Worm (Caenorhabditis elegans) whole organism, L2 larva: Measurements from ENCODE around the gene rbd-1.

ENCODE experiments used
- C34F6.9 ChIP-seq: fragments of 150-350 bp; optimal IDR thresholded peaks from 2 replicates; lab custom pipeline; 2014; ENCODE audit warnings: missing biosample characterization, missing genetic modification characterization
- F13H6.1 ChIP-seq: sonication (generic microtip); optimal IDR thresholded peaks from 2 replicates; lab custom pipeline; 2016; ENCODE audit warnings: missing genetic modification characterization, missing compliant biosample characterization
- R02D3.7 ChIP-seq: fragments of 150-350 bp; optimal IDR thresholded peaks from 2 replicates; lab custom pipeline; 2014; ENCODE audit warnings: missing biosample characterization, missing genetic modification characterization
- Y55F3AM.14 ChIP-seq: fragments of 200-800 bp; sonication (Bioruptor generic); optimal IDR thresholded peaks from 2 replicates; lab custom pipeline; 2018; ENCODE audit warnings: mild to moderate bottlenecking, missing genetic modification characterization, missing compliant biosample characterization
- ZK546.5 ChIP-seq: sonication (generic microtip); optimal IDR thresholded peaks from 2 replicates; lab custom pipeline; 2017; ENCODE audit warnings: missing biosample characterization, missing genetic modification characterization
- alr-1 ChIP-seq: fragments of 150-350 bp; optimal IDR thresholded peaks from 2 replicates; lab custom pipeline; 2014; ENCODE audit warnings: missing biosample characterization, missing genetic modification characterization
- aly-2 ChIP-seq: fragments of 150-350 bp; optimal IDR thresholded peaks from 2 replicates; lab custom pipeline; 2014; ENCODE audit warnings: missing biosample characterization, missing genetic modification characterization
- ama-1 ChIP-seq: fragments of 150-350 bp; optimal IDR thresholded peaks from 2 replicates; lab custom pipeline; 2018; ENCODE audit warnings: inconsistent platforms
- blmp-1 ChIP-seq: sonication (generic microtip); optimal IDR thresholded peaks from 2 replicates; lab custom pipeline; 2017; ENCODE audit warnings: missing genetic modification characterization, mild to moderate bottlenecking, missing compliant biosample characterization, antibody characterized with exemption, moderate library complexity; ENCODE audit not compliant: insufficient read depth
- ceh-16 ChIP-seq: fragments of 150-350 bp; optimal IDR thresholded peaks from 2 replicates; lab custom pipeline; 2014; ENCODE audit warnings: missing biosample characterization, missing genetic modification characterization
- ceh-82 ChIP-seq: fragments of 150-350 bp; optimal IDR thresholded peaks from 2 replicates; lab custom pipeline; 2014; ENCODE audit warnings: missing biosample characterization, missing genetic modification characterization
- crh-2 ChIP-seq: sonication (generic microtip); optimal IDR thresholded peaks from 2 replicates; lab custom pipeline; 2017; ENCODE audit warnings: missing biosample characterization, missing genetic modification characterization
- dmd-4 ChIP-seq: sonication (generic microtip); optimal IDR thresholded peaks from 2 replicates; lab custom pipeline; 2017; ENCODE audit warnings: missing biosample characterization, missing genetic modification characterization
- egl-27 ChIP-seq: sonication (generic microtip); optimal IDR thresholded peaks from 3 replicates; lab custom pipeline; 2017; ENCODE audit warnings: missing biosample characterization, missing genetic modification reagents, missing genetic modification characterization
- elt-1 ChIP-seq: fragments of 150-350 bp; optimal IDR thresholded peaks from 2 replicates; lab custom pipeline; 2014; ENCODE audit warnings: missing biosample characterization, missing genetic modification characterization
- elt-3 ChIP-seq: sonication (generic microtip); optimal IDR thresholded peaks from 2 replicates; lab custom pipeline; 2017; ENCODE audit warnings: missing biosample characterization, missing genetic modification characterization
- fos-1 ChIP-seq: fragments of 150-350 bp; optimal IDR thresholded peaks from 2 replicates; lab custom pipeline; 2014; ENCODE audit warnings: missing biosample characterization, missing genetic modification characterization
- gmeb-1 ChIP-seq: fragments of 150-350 bp; optimal IDR thresholded peaks from 2 replicates; lab custom pipeline; 2014; ENCODE audit warnings: missing biosample characterization, missing genetic modification characterization
- lin-11 ChIP-seq: fragments of 150-350 bp; sonication (generic microtip); optimal IDR thresholded peaks from 2 replicates; lab custom pipeline; 2014; ENCODE audit warnings: missing biosample characterization, missing genetic modification characterization, inconsistent platforms, mixed read lengths
- lin-13 ChIP-seq: fragments of 150-350 bp; optimal IDR thresholded peaks from 2 replicates; lab custom pipeline; 2014; ENCODE audit warnings: missing biosample characterization, missing genetic modification reagents, missing genetic modification characterization
- lin-39 ChIP-seq: fragments of 150-350 bp; optimal IDR thresholded peaks from 2 replicates; lab custom pipeline; 2014; ENCODE audit warnings: missing biosample characterization, missing genetic modification reagents, missing genetic modification characterization
- lsy-2 ChIP-seq, 2 experiments: fragments of 150-350 bp in 1 of 2; sonication (generic microtip) in 1 of 2; optimal IDR thresholded peaks; 2 replicates each; lab custom pipeline; 2014 to 2017; ENCODE audit warnings: missing biosample characterization in 2 of 2, missing genetic modification characterization in 2 of 2
- mab-5 ChIP-seq: fragments of 150-350 bp; optimal IDR thresholded peaks from 2 replicates; lab custom pipeline; 2014; ENCODE audit warnings: missing biosample characterization, missing genetic modification characterization
- mbf-1 ChIP-seq: sonication (generic microtip); optimal IDR thresholded peaks from 2 replicates; lab custom pipeline; 2017; ENCODE audit warnings: missing biosample characterization, missing genetic modification characterization
- mdl-1 ChIP-seq, 2 experiments: fragments of 150-350 bp in 1 of 2; sonication (generic microtip) in 1 of 2; optimal IDR thresholded peaks; 2 replicates each; lab custom pipeline; 2017; ENCODE audit warnings: missing biosample characterization in 2 of 2, missing genetic modification characterization in 2 of 2
- nhr-10 ChIP-seq: sonication (generic microtip); optimal IDR thresholded peaks from 2 replicates; lab custom pipeline; 2017; ENCODE audit warnings: missing biosample characterization, missing genetic modification characterization
- nhr-11 ChIP-seq: fragments of 150-350 bp; optimal IDR thresholded peaks from 2 replicates; lab custom pipeline; 2014; ENCODE audit warnings: missing biosample characterization, missing genetic modification characterization
- nhr-12 ChIP-seq: fragments of 150-350 bp; optimal IDR thresholded peaks from 2 replicates; lab custom pipeline; 2014; ENCODE audit warnings: missing biosample characterization, missing genetic modification characterization
- nhr-129 ChIP-seq: fragments of 150-350 bp; optimal IDR thresholded peaks from 2 replicates; lab custom pipeline; 2014; ENCODE audit warnings: missing biosample characterization, missing genetic modification characterization
- nhr-21 ChIP-seq: fragments of 150-350 bp; optimal IDR thresholded peaks from 2 replicates; lab custom pipeline; 2014; ENCODE audit warnings: missing biosample characterization, missing genetic modification characterization
- nhr-23 ChIP-seq: fragments of 150-350 bp; optimal IDR thresholded peaks from 2 replicates; lab custom pipeline; 2014; ENCODE audit warnings: missing biosample characterization, missing genetic modification reagents, missing genetic modification characterization
- nhr-237 ChIP-seq: fragments of 150-350 bp; optimal IDR thresholded peaks from 2 replicates; lab custom pipeline; 2014; ENCODE audit warnings: missing biosample characterization, missing genetic modification characterization
- nhr-25 ChIP-seq: fragments of 150-350 bp; sonication (generic microtip); optimal IDR thresholded peaks from 3 replicates; lab custom pipeline; 2014; ENCODE audit warnings: missing biosample characterization, missing genetic modification characterization
- nhr-6 ChIP-seq: fragments of 150-350 bp; optimal IDR thresholded peaks from 2 replicates; lab custom pipeline; 2014; ENCODE audit warnings: missing biosample characterization, missing genetic modification characterization
- nhr-77 ChIP-seq: fragments of 150-350 bp; optimal IDR thresholded peaks from 2 replicates; lab custom pipeline; 2014; ENCODE audit warnings: missing biosample characterization, missing genetic modification characterization
- peb-1 ChIP-seq: fragments of 150-350 bp; optimal IDR thresholded peaks from 2 replicates; lab custom pipeline; 2014; ENCODE audit warnings: missing biosample characterization, missing genetic modification characterization
- sem-4 ChIP-seq: fragments of 150-350 bp; optimal IDR thresholded peaks from 2 replicates; lab custom pipeline; 2014; ENCODE audit warnings: missing biosample characterization, missing genetic modification reagents, missing genetic modification characterization
- skn-1 ChIP-seq: sonication (generic microtip); optimal IDR thresholded peaks from 2 replicates; lab custom pipeline; 2017; ENCODE audit warnings: missing biosample characterization, missing genetic modification characterization
- sma-3 ChIP-seq: sonication (generic microtip); optimal IDR thresholded peaks from 2 replicates; lab custom pipeline; 2016; ENCODE audit warnings: missing genetic modification reagents, missing genetic modification characterization, missing compliant biosample characterization
- sma-9 ChIP-seq, 2 experiments: fragments of 150-350 bp in 1 of 2; sonication (generic microtip) in 1 of 2; optimal IDR thresholded peaks; 2 replicates each; lab custom pipeline; 2014 to 2016; ENCODE audit warnings: missing genetic modification characterization in 2 of 2, mild to moderate bottlenecking in 1 of 2, missing biosample characterization in 1 of 2, missing compliant biosample characterization in 1 of 2, missing genetic modification reagents in 1 of 2, moderate library complexity in 1 of 2
- snpc-4 ChIP-seq: fragments of 150-350 bp; optimal IDR thresholded peaks from 2 replicates; lab custom pipeline; 2014; ENCODE audit warnings: missing biosample characterization, missing genetic modification characterization
- unc-39 ChIP-seq: fragments of 150-350 bp; optimal IDR thresholded peaks from 2 replicates; lab custom pipeline; 2014; ENCODE audit warnings: missing biosample characterization, missing genetic modification characterization
- unc-55 ChIP-seq: fragments of 150-350 bp; sonication (generic microtip); optimal IDR thresholded peaks from 3 replicates; lab custom pipeline; 2014; ENCODE audit warnings: missing biosample characterization, missing genetic modification reagents, missing genetic modification characterization
- unc-62 ChIP-seq: fragments of 150-350 bp; optimal IDR thresholded peaks from 2 replicates; lab custom pipeline; 2014; ENCODE audit warnings: missing biosample characterization, missing genetic modification reagents, missing genetic modification characterization
- zag-1 ChIP-seq: fragments of 150-350 bp; optimal IDR thresholded peaks from 2 replicates; lab custom pipeline; 2014; ENCODE audit warnings: missing biosample characterization, missing genetic modification characterization
- ztf-1 ChIP-seq: fragments of 200-800 bp; sonication (Bioruptor generic); conservative IDR thresholded peaks from 2 replicates; pipeline ENCODE4 v1.3.6; 2022; ENCODE audit warnings: missing genetic modification characterization, missing compliant biosample characterization
- ztf-11 ChIP-seq: sonication (generic microtip); optimal IDR thresholded peaks from 2 replicates; lab custom pipeline; 2017; ENCODE audit warnings: missing biosample characterization, missing genetic modification characterization
- ztf-4 ChIP-seq: fragments of 150-350 bp; optimal IDR thresholded peaks from 2 replicates; lab custom pipeline; 2014; ENCODE audit warnings: missing biosample characterization, missing genetic modification characterization

rbd-1 gene

ce11 chrIV:12724641-12725040 is at the start of gene rbd-1, which contains the start of gene T23F6.3:
TSS of gene rbd-1 (plus strand) at chrIV:12724986.
TSS of gene T23F6.3 (minus strand) at chrIV:12724760.
- TF ChIP-seq nhr-11 (tag; lab: Kevin White, UChicago) = no peak
- peak; percentile 83 for TF ChIP-seq nhr-25
- no peak for TF ChIP-seq nhr-10 (tag; lab: Kevin White, UChicago)
- TF ChIP-seq unc-62 (GFP tag; lab: Kevin White, UChicago) = no peak
- TF ChIP-seq dmd-4 = no peak
- peak; percentile 87 for TF ChIP-seq C34F6.9 (tag; lab: Kevin White, UChicago)
- peak; percentile 74 for TF ChIP-seq ztf-4
- TF ChIP-seq fos-1 = peak; percentile 51
- no peak for TF ChIP-seq alr-1 (tag; lab: Kevin White, UChicago)
- no peak for TF ChIP-seq lin-39
- no peak for TF ChIP-seq ztf-1 (GFP tag; lab: Robert Waterston, UW)
- TF ChIP-seq ceh-16 (tag; lab: Kevin White, UChicago) = no peak
- TF ChIP-seq zag-1 (tag; lab: Kevin White, UChicago) = peak; percentile 61
- no peak for TF ChIP-seq ztf-11
- no peak for TF ChIP-seq mbf-1 (tag; lab: Kevin White, UChicago)
- no peak for TF ChIP-seq ama-1 (lab: Kevin White, UChicago)
- TF ChIP-seq sma-9 (GFP tag; optimal IDR thresholded peaks at IDR 0.05; lab: Kevin White, UChicago) = peak; percentile 94
- no peak for TF ChIP-seq sma-9 (tag; optimal IDR thresholded peaks at IDR 0.05; lab: Kevin White, UChicago)
- TF ChIP-seq nhr-6 = peak; percentile 78
- TF ChIP-seq gmeb-1 = peak; percentile 100
- TF ChIP-seq F13H6.1 (tag; lab: Kevin White, UChicago) = peak; percentile 89
- TF ChIP-seq lin-13 = peak; percentile 89
- TF ChIP-seq snpc-4 (tag; lab: Kevin White, UChicago) = peak; percentile 76
- TF ChIP-seq elt-1 (tag; lab: Kevin White, UChicago) = no peak
- TF ChIP-seq nhr-77 (tag; lab: Kevin White, UChicago) = no peak
- no peak for TF ChIP-seq unc-39 (tag; lab: Kevin White, UChicago)
- peak; percentile 24 for TF ChIP-seq nhr-12 (tag; lab: Kevin White, UChicago)
- peak; percentile 84 for TF ChIP-seq mab-5 (tag; lab: Kevin White, UChicago)
- no peak for TF ChIP-seq peb-1
- peak; percentile 98 for TF ChIP-seq R02D3.7 (tag; lab: Kevin White, UChicago)
- peak; percentile 86 to 93 for TF ChIP-seq lsy-2 (tag; optimal IDR thresholded peaks at IDR 0.05; lab: Kevin White, UChicago)
- peak; percentile 95 for TF ChIP-seq unc-55 (GFP tag; lab: Kevin White, UChicago)
- TF ChIP-seq ceh-82 (tag; lab: Kevin White, UChicago) = peak; percentile 72
- peak; percentile 61 for TF ChIP-seq sem-4 (tag; lab: Kevin White, UChicago)
- TF ChIP-seq crh-2 (tag; lab: Kevin White, UChicago) = peak; percentile 90
- TF ChIP-seq elt-3 = no peak
- TF ChIP-seq blmp-1 (tag; lab: Kevin White, UChicago) = no peak
- peak in 1 of 2 experiments; percentile 27 for TF ChIP-seq mdl-1 (tag; optimal IDR thresholded peaks at IDR 0.05; lab: Kevin White, UChicago)
- no peak for TF ChIP-seq aly-2 (tag; lab: Kevin White, UChicago)
- no peak for TF ChIP-seq Y55F3AM.14 (GFP tag; lab: Kevin White, UChicago)
- peak; percentile 69 for TF ChIP-seq lin-11
- TF ChIP-seq nhr-129 = peak; percentile 89
- peak; percentile 83 for TF ChIP-seq nhr-21 (tag; lab: Kevin White, UChicago)
- TF ChIP-seq nhr-23 (tag; lab: Kevin White, UChicago) = no peak
- peak; percentile 95 for TF ChIP-seq sma-3 (GFP tag; lab: Kevin White, UChicago)
- TF ChIP-seq nhr-237 (tag; lab: Kevin White, UChicago) = peak; percentile 80
- TF ChIP-seq ZK546.5 (tag; lab: Kevin White, UChicago) = peak; percentile 35
- TF ChIP-seq egl-27 (tag; lab: Kevin White, UChicago) = peak; percentile 86
- no peak for TF ChIP-seq skn-1
